Fruit fly (Drosophila melanogaster) whole organism, wandering third instar larva: Measurements from ENCODE around the gene Gpdh1.

Experiments used
- Abd-B ChIP-seq: fragments of >200 bp; optimal IDR thresholded peaks from 2 replicates; lab custom pipeline; 2017; ENCODE audit warnings: missing biosample characterization, missing genetic modification characterization
- CG32264 ChIP-seq: fragments of 200-800 bp; sonication (Bioruptor generic); optimal IDR thresholded peaks from 2 replicates; lab custom pipeline; 2016; ENCODE audit warnings: missing biosample characterization, missing genetic modification characterization
- Dfd ChIP-seq: fragments of >200 bp; optimal IDR thresholded peaks from 2 replicates; lab custom pipeline; 2017; ENCODE audit warnings: missing biosample characterization, missing genetic modification characterization
- Jra ChIP-seq: sonication (Bioruptor generic); optimal IDR thresholded peaks from 2 replicates; lab custom pipeline; 2016; ENCODE audit warnings: missing biosample characterization, missing genetic modification characterization
- N ChIP-seq: fragments of >200 bp; optimal IDR thresholded peaks from 2 replicates; lab custom pipeline; 2018; ENCODE audit warnings: missing biosample characterization, missing external identifiers, missing genetic modification characterization
- psq ChIP-seq: fragments of 200-800 bp; sonication (Bioruptor generic); optimal IDR thresholded peaks from 3 replicates; lab custom pipeline; 2017; ENCODE audit warnings: missing biosample characterization, mild to moderate bottlenecking, missing genetic modification characterization, moderate library complexity
- usp ChIP-seq: fragments of >200 bp; optimal IDR thresholded peaks from 2 replicates; lab custom pipeline; 2017; ENCODE audit warnings: missing biosample characterization, missing genetic modification characterization
- woc ChIP-seq: sonication (Bioruptor generic); optimal IDR thresholded peaks from 2 replicates; lab custom pipeline; 2016; ENCODE audit warnings: missing biosample characterization, mild to moderate bottlenecking, missing genetic modification characterization

- no peak for TF ChIP-seq usp (GFP tag; lab: Kevin White, UChicago)
- no peak for TF ChIP-seq Jra
- TF ChIP-seq Abd-B (GFP tag; lab: Kevin White, UChicago), result no peak
- no peak for TF ChIP-seq psq
- TF ChIP-seq Dfd, result no peak
- TF ChIP-seq woc (GFP tag; lab: Kevin White, UChicago), result no peak
- no peak for TF ChIP-seq N (GFP tag; lab: Kevin White, UChicago)
- TF ChIP-seq CG32264 (GFP tag; lab: Kevin White, UChicago), result no peak
These were observed 21.4 kb downstream of the Gpdh1 start, which contains the start of gene psd for dm6 chr2L:5964851-5965250.
